Fruit fly (Drosophila melanogaster): ENCODE measurements around the gene Eph.

Eph gene

dm6 chr4:647388-647787 is 36.9 kb downstream of the Eph start:
- no peak for TF ChIP-seq psq (optimal IDR thresholded peaks at IDR 0.05)
- no peak for TF ChIP-seq pan (optimal IDR thresholded peaks at IDR 0.05)
- TF ChIP-seq CG8478 (optimal IDR thresholded peaks at IDR 0.05) = no peak
- no peak for TF ChIP-seq Dll (optimal IDR thresholded peaks at IDR 0.05)
- no peak for TF ChIP-seq usp (GFP tag; optimal IDR thresholded peaks at IDR 0.05)
- no peak for TF ChIP-seq EcR (GFP tag; optimal IDR thresholded peaks at IDR 0.05)

- TF ChIP-seq EcR (GFP tag; optimal IDR thresholded peaks at IDR 0.05) (no peak), pan (optimal IDR thresholded peaks at IDR 0.05) (no peak), CG8478 (optimal IDR thresholded peaks at IDR 0.05) (no peak), Dll (optimal IDR thresholded peaks at IDR 0.05) (no peak), psq (optimal IDR thresholded peaks at IDR 0.05) (no peak), usp (GFP tag; optimal IDR thresholded peaks at IDR 0.05) (no peak)
Observed at dm6 chr4:659058-659588, 48.6 kb downstream of the Eph start.

dm6 chr4:659884-660846 is 49.7 kb downstream of the Eph start, which contains the start of gene gw:
Gene gw (minus strand): TSS chr4:660608.
- no peak for TF ChIP-seq EcR (GFP tag; optimal IDR thresholded peaks at IDR 0.05)
- no peak for TF ChIP-seq Dll (optimal IDR thresholded peaks at IDR 0.05)
- TF ChIP-seq psq (optimal IDR thresholded peaks at IDR 0.05) = no peak

dm6 chr4:662101-662500 is 51.6 kb downstream of the Eph start:
- TF ChIP-seq pan (optimal IDR thresholded peaks at IDR 0.05) = no peak
- no peak for TF ChIP-seq usp (GFP tag; optimal IDR thresholded peaks at IDR 0.05)
- no peak for TF ChIP-seq psq (optimal IDR thresholded peaks at IDR 0.05)
- TF ChIP-seq EcR (GFP tag; optimal IDR thresholded peaks at IDR 0.05) = no peak
- no peak for TF ChIP-seq CG8478 (optimal IDR thresholded peaks at IDR 0.05)
- no peak for TF ChIP-seq Dll (optimal IDR thresholded peaks at IDR 0.05)

- TF ChIP-seq pan (optimal IDR thresholded peaks at IDR 0.05) = no peak
- TF ChIP-seq psq (optimal IDR thresholded peaks at IDR 0.05) = no peak
- TF ChIP-seq usp (GFP tag; optimal IDR thresholded peaks at IDR 0.05) = no peak
- TF ChIP-seq EcR (GFP tag; optimal IDR thresholded peaks at IDR 0.05) = no peak
- no peak for TF ChIP-seq Dll (optimal IDR thresholded peaks at IDR 0.05)
- no peak for TF ChIP-seq CG8478 (optimal IDR thresholded peaks at IDR 0.05)
Observed at dm6 chr4:663055-663670, 52.7 kb downstream of the Eph start, which contains the start of the genes CG46466 and Slip1. Gene CG46466 (minus strand): TSS chr4:663124. Gene Slip1 (plus strand): TSS chr4:663621.

dm6 chr4:664277-664676 is 53.8 kb downstream of the Eph start:
- TF ChIP-seq Dll (optimal IDR thresholded peaks at IDR 0.05) (no peak), pan (optimal IDR thresholded peaks at IDR 0.05) (no peak), psq (optimal IDR thresholded peaks at IDR 0.05) (no peak), CG8478 (optimal IDR thresholded peaks at IDR 0.05) (no peak), usp (GFP tag; optimal IDR thresholded peaks at IDR 0.05) (no peak), EcR (GFP tag; optimal IDR thresholded peaks at IDR 0.05) (no peak)

- TF ChIP-seq psq (optimal IDR thresholded peaks at IDR 0.05) (no peak), EcR (GFP tag; optimal IDR thresholded peaks at IDR 0.05) (no peak), pan (optimal IDR thresholded peaks at IDR 0.05) (no peak)
Observed at dm6 chr4:670905-671419, 60.5 kb downstream of the Eph start, which contains the start of gene CG11360. Gene CG11360 (plus strand): TSS chr4:671142.

All from whole organism.